Worm (Caenorhabditis elegans) whole organism, young adult: ENCODE data around the gene doxa-1.
A peak's percentile ranks its signal among the peaks of the same experiment; 100 is the strongest.

Source experiments
- B0336.3 ChIP-seq: fragments of 200-800 bp; sonication (Bioruptor generic); IDR thresholded peaks from 2 replicates; pipeline ENCODE4 v1.3.6; 2022; ENCODE audit warnings: missing genetic modification characterization, missing compliant biosample characterization
- D2030.7 ChIP-seq: fragments of 200-800 bp; sonication (Bioruptor generic); IDR thresholded peaks from 2 replicates; pipeline ENCODE4 v1.3.6; 2022; ENCODE audit warnings: missing genetic modification reagents, missing genetic modification characterization, missing compliant biosample characterization
- F10E7.11 ChIP-seq: sonication (generic microtip); optimal IDR thresholded peaks from 2 replicates; lab custom pipeline; 2017; ENCODE audit warnings: mild to moderate bottlenecking, missing genetic modification characterization, moderate library complexity, missing compliant biosample characterization
- F33H1.4 ChIP-seq: fragments of 200-800 bp; sonication (Bioruptor generic); IDR thresholded peaks from 2 replicates; pipeline ENCODE4 v1.3.6; 2022; ENCODE audit warnings: missing genetic modification reagents, missing genetic modification characterization, missing compliant biosample characterization
- F39B2.1 ChIP-seq: fragments of 200-800 bp; sonication (Bioruptor generic); IDR thresholded peaks from 2 replicates; pipeline ENCODE4 v1.3.6; 2022; ENCODE audit warnings: missing genetic modification reagents, missing genetic modification characterization, missing compliant biosample characterization
- F49E8.2 ChIP-seq: sonication (generic microtip); optimal IDR thresholded peaks from 3 replicates; lab custom pipeline; 2017; ENCODE audit warnings: missing genetic modification characterization, mild to moderate bottlenecking, missing compliant biosample characterization, antibody characterized with exemption, moderate library complexity; ENCODE audit not compliant: insufficient read depth
- F52B5.7 ChIP-seq: sonication (generic microtip); optimal IDR thresholded peaks from 2 replicates; lab custom pipeline; 2016; ENCODE audit warnings: mild to moderate bottlenecking, missing genetic modification characterization, missing compliant biosample characterization
- Y95B8A.8 ChIP-seq: fragments of 200-800 bp; sonication (Bioruptor generic); IDR thresholded peaks from 2 replicates; pipeline ENCODE4 v1.3.6; 2022; ENCODE audit warnings: missing genetic modification reagents, missing genetic modification characterization, missing compliant biosample characterization
- akir-1 ChIP-seq: fragments of 200-800 bp; sonication (Bioruptor generic); optimal IDR thresholded peaks from 2 replicates; lab custom pipeline; 2018; ENCODE audit warnings: mild to moderate bottlenecking, missing genetic modification characterization, moderate library complexity, missing compliant biosample characterization
- atf-7 ChIP-seq: sonication (generic microtip); optimal IDR thresholded peaks from 2 replicates; lab custom pipeline; 2017; ENCODE audit warnings: mild to moderate bottlenecking, missing genetic modification characterization, missing compliant biosample characterization
- attf-3 ChIP-seq: fragments of 200-800 bp; sonication (Bioruptor generic); conservative IDR thresholded peaks from 2 replicates; pipeline ENCODE4 v1.3.6; 2022; ENCODE audit warnings: missing genetic modification reagents, missing genetic modification characterization, missing compliant biosample characterization
- attf-5 ChIP-seq: fragments of 200-800 bp; sonication (Bioruptor generic); optimal IDR thresholded peaks from 2 replicates; lab custom pipeline; 2018; ENCODE audit warnings: mild to moderate bottlenecking, missing genetic modification characterization, missing compliant biosample characterization
- bed-1 ChIP-seq: fragments of 200-800 bp; sonication (Bioruptor generic); IDR thresholded peaks from 2 replicates; pipeline ENCODE4 v1.3.6; 2022; ENCODE audit warnings: missing genetic modification reagents, missing genetic modification characterization, missing compliant biosample characterization
- bed-2 ChIP-seq: fragments of 200-800 bp; sonication (Bioruptor generic); IDR thresholded peaks from 2 replicates; pipeline ENCODE4 v1.3.6; 2022; ENCODE audit warnings: missing genetic modification reagents, missing genetic modification characterization, missing compliant biosample characterization
- ccch-3 ChIP-seq: fragments of 200-800 bp; sonication (Bioruptor generic); optimal IDR thresholded peaks from 2 replicates; lab custom pipeline; 2018; ENCODE audit warnings: mild to moderate bottlenecking, missing genetic modification characterization, missing compliant biosample characterization
- cebp-2 ChIP-seq: fragments of 200-800 bp; sonication (Bioruptor generic); IDR thresholded peaks from 2 replicates; pipeline ENCODE4 v1.3.6; 2022; ENCODE audit warnings: missing genetic modification characterization, missing compliant biosample characterization
- ceh-27 ChIP-seq: fragments of 200-800 bp; sonication (Bioruptor generic); optimal IDR thresholded peaks from 2 replicates; lab custom pipeline; 2018; ENCODE audit warnings: mild to moderate bottlenecking, missing genetic modification characterization, moderate library complexity, missing compliant biosample characterization
- chd-7 ChIP-seq: sonication (generic microtip); optimal IDR thresholded peaks from 2 replicates; lab custom pipeline; 2016; ENCODE audit warnings: mild to moderate bottlenecking, missing genetic modification characterization, moderate library complexity, missing compliant biosample characterization
- dpff-1 ChIP-seq: sonication (generic microtip); optimal IDR thresholded peaks from 2 replicates; lab custom pipeline; 2017; ENCODE audit warnings: mild to moderate bottlenecking, missing genetic modification characterization, missing compliant biosample characterization
- egl-18 ChIP-seq: fragments of 200-800 bp; sonication (Bioruptor generic); IDR thresholded peaks from 2 replicates; pipeline ENCODE4 v1.3.6; 2022; ENCODE audit warnings: missing genetic modification reagents, missing genetic modification characterization, missing compliant biosample characterization
- egl-44 ChIP-seq: fragments of 200-800 bp; sonication (Bioruptor generic); IDR thresholded peaks from 2 replicates; pipeline ENCODE4 v1.3.6; 2022; ENCODE audit warnings: missing genetic modification reagents, missing genetic modification characterization, missing compliant biosample characterization
- him-1 ChIP-seq: sonication (generic microtip); optimal IDR thresholded peaks from 2 replicates; lab custom pipeline; 2016; ENCODE audit warnings: missing genotype, missing genetic modification reagents, missing genetic modification characterization, missing compliant biosample characterization
- hlh-26 ChIP-seq: fragments of 200-800 bp; sonication (Bioruptor generic); conservative IDR thresholded peaks from 2 replicates; pipeline ENCODE4 v1.3.6; 2022; ENCODE audit warnings: missing genetic modification reagents, missing genetic modification characterization, missing compliant biosample characterization
- hmg-1.2 ChIP-seq: fragments of 200-800 bp; sonication (Bioruptor generic); IDR thresholded peaks from 2 replicates; pipeline ENCODE4 v1.3.6; 2022; ENCODE audit warnings: missing genetic modification reagents, missing genetic modification characterization, missing compliant biosample characterization
- let-607 ChIP-seq, 2 experiments: fragments of 200-800 bp in 1 of 2; sonication (Bioruptor generic) in 1 of 2; sonication (generic microtip) in 1 of 2; optimal IDR thresholded peaks; 2 replicates each; lab custom pipeline; 2016 to 2018; ENCODE audit warnings: mild to moderate bottlenecking in 2 of 2, missing compliant biosample characterization in 2 of 2, missing genetic modification characterization in 2 of 2, moderate library complexity in 2 of 2, missing genotype in 1 of 2
- lin-35 ChIP-seq, 3 experiments: fragments of 150-350 bp in 2 of 3; sonication (generic microtip) in 1 of 3; optimal IDR thresholded peaks; 2 replicates each; lab custom pipeline; 2014 to 2018; ENCODE audit warnings: missing biosample characterization in 3 of 3, missing genetic modification characterization in 3 of 3, missing genetic modification reagents in 3 of 3
- lir-1 ChIP-seq: fragments of 200-800 bp; sonication (Bioruptor generic); conservative IDR thresholded peaks from 2 replicates; pipeline ENCODE4 v1.3.6; 2022; ENCODE audit warnings: missing genetic modification reagents, missing genetic modification characterization, missing compliant biosample characterization
- lsl-1 ChIP-seq: fragments of 200-800 bp; sonication (Bioruptor generic); optimal IDR thresholded peaks from 2 replicates; lab custom pipeline; 2018; ENCODE audit warnings: mild to moderate bottlenecking, missing genetic modification characterization, moderate library complexity, missing compliant biosample characterization
- mel-28 ChIP-seq: sonication (generic microtip); optimal IDR thresholded peaks from 2 replicates; lab custom pipeline; 2016; ENCODE audit warnings: borderline replicate concordance, mild to moderate bottlenecking, missing genetic modification characterization, missing compliant biosample characterization
- mes-4 ChIP-seq: sonication (generic microtip); optimal IDR thresholded peaks from 2 replicates; lab custom pipeline; 2016; ENCODE audit warnings: missing genotype, missing genetic modification characterization, missing compliant biosample characterization
- pbrm-1 ChIP-seq: fragments of 200-800 bp; sonication (Bioruptor generic); IDR thresholded peaks from 2 replicates; pipeline ENCODE4 v1.3.6; 2022; ENCODE audit warnings: missing genetic modification reagents, missing genetic modification characterization, missing compliant biosample characterization
- pha-4 ChIP-seq: fragments of 150-350 bp; sonication (generic microtip); optimal IDR thresholded peaks from 2 replicates; lab custom pipeline; 2014; ENCODE audit warnings: missing biosample characterization, missing genetic modification reagents, missing genetic modification characterization
- rcor-1 ChIP-seq: fragments of 200-800 bp; sonication (Bioruptor generic); IDR thresholded peaks from 2 replicates; pipeline ENCODE4 v1.3.6; 2022; ENCODE audit warnings: missing genetic modification reagents, missing genetic modification characterization, missing compliant biosample characterization
- repo-1 ChIP-seq: sonication (generic microtip); optimal IDR thresholded peaks from 2 replicates; lab custom pipeline; 2017; ENCODE audit warnings: mild to moderate bottlenecking, missing genetic modification characterization, missing compliant biosample characterization
- rpc-1 ChIP-seq, 2 experiments: fragments of 150-350 bp in 1 of 2; sonication (generic microtip) in 1 of 2; optimal IDR thresholded peaks; 2 replicates each; lab custom pipeline; 2014 to 2018; ENCODE audit warnings: missing biosample characterization in 1 of 2, missing genetic modification characterization in 1 of 2, missing genetic modification reagents in 1 of 2, missing genotype in 1 of 2
- sdz-38 ChIP-seq: sonication (generic microtip); optimal IDR thresholded peaks from 2 replicates; lab custom pipeline; 2016; ENCODE audit warnings: missing genotype, missing genetic modification characterization, missing compliant biosample characterization
- sea-2 ChIP-seq: fragments of 200-800 bp; sonication (Bioruptor generic); IDR thresholded peaks from 2 replicates; pipeline ENCODE4 v1.3.6; 2022; ENCODE audit warnings: missing genetic modification characterization, missing compliant biosample characterization
- snpc-1.1 ChIP-seq: sonication (generic microtip); optimal IDR thresholded peaks from 2 replicates; lab custom pipeline; 2017; ENCODE audit warnings: missing genetic modification characterization, mild to moderate bottlenecking, missing compliant biosample characterization, antibody characterized with exemption, moderate library complexity, missing genotype, missing genetic modification reagents; ENCODE audit not compliant: insufficient read depth
- snpc-3.4 ChIP-seq: sonication (generic microtip); optimal IDR thresholded peaks from 2 replicates; lab custom pipeline; 2017; ENCODE audit warnings: missing genetic modification characterization, mild to moderate bottlenecking, missing compliant biosample characterization, antibody characterized with exemption, moderate library complexity, missing genotype, missing genetic modification reagents
- somi-1 ChIP-seq: fragments of 200-800 bp; sonication (Bioruptor generic); optimal IDR thresholded peaks from 2 replicates; lab custom pipeline; 2018; ENCODE audit warnings: mild to moderate bottlenecking, missing genetic modification characterization, missing compliant biosample characterization
- tbx-9 ChIP-seq: sonication (generic microtip); optimal IDR thresholded peaks from 2 replicates; lab custom pipeline; 2016; ENCODE audit warnings: borderline replicate concordance, missing genetic modification characterization, inconsistent platforms, missing compliant biosample characterization
- ztf-3 ChIP-seq: fragments of 200-800 bp; sonication (Bioruptor generic); optimal IDR thresholded peaks from 2 replicates; lab custom pipeline; 2018; ENCODE audit warnings: mild to moderate bottlenecking, missing genetic modification characterization, missing compliant biosample characterization

Gene doxa-1

DNA sequence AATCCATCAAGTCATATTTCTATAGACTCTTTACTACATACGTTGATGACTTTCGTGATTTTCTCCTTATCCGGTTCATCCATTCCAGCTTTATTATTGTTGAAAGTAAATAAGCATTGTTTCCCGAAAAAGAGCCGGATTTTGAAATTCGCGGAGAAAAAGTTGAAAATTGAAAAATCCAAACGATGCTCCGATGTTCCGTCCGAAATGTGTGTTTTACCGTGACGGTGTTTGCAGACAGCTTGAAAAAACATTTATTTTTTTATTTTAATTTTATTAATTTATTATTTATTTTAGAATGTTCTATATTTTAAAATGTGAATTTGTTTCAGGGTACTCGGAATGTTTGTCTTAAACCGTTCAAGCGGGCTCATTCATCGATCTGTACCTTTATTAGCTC lies 49.9 kb downstream of the doxa-1 start, which contains the start of gene dnj-10 (continued):
- TF ChIP-seq F52B5.7 (tag; lab: Kevin White, UChicago) (no peak), bed-1 (GFP tag; lab: Robert Waterston, UW) (no peak), attf-3 (GFP tag; lab: Robert Waterston, UW) (peak; percentile 88), ccch-3 (GFP tag; lab: Kevin White, UChicago) (no peak), mel-28 (tag; lab: Kevin White, UChicago) (no peak), atf-7 (tag; lab: Kevin White, UChicago) (no peak), hlh-26 (no peak), bed-2 (GFP tag; lab: Robert Waterston, UW) (no peak), hmg-1.2 (0 out of 2 replicates have a peak, but pooled peaks have one; percentile 31), let-607 (tag; optimal IDR thresholded peaks at IDR 0.05; lab: Kevin White, UChicago) (no peak), pha-4 (tag; lab: Kevin White, UChicago) (no peak), sdz-38 (no peak), tbx-9 (tag; lab: Kevin White, UChicago) (no peak), sea-2 (GFP tag; lab: Robert Waterston, UW) (no peak), Y95B8A.8 (GFP tag; lab: Robert Waterston, UW) (no peak), rpc-1 (optimal IDR thresholded peaks at IDR 0.05; lab: Kevin White, UChicago) (no peak), rpc-1 (tag; optimal IDR thresholded peaks at IDR 0.05; lab: Kevin White, UChicago) (no peak), B0336.3 (GFP tag; lab: Robert Waterston, UW) (no peak; the same call in 1 of the 2 replicates), dpff-1 (tag; lab: Kevin White, UChicago) (no peak), attf-5 (peak; percentile 61), ztf-3 (GFP tag; lab: Kevin White, UChicago) (no peak), lin-35 (GFP tag; optimal IDR thresholded peaks at IDR 0.05; lab: Kevin White, UChicago) (peak in 1 of 3 experiments; percentile 79), snpc-1.1 (no peak), akir-1 (GFP tag; lab: Kevin White, UChicago) (no peak), pbrm-1 (GFP tag; lab: Robert Waterston, UW) (0 out of 2 replicates have a peak, but pooled peaks have one; percentile 37), egl-18 (GFP tag; lab: Robert Waterston, UW) (no peak), him-1 (no peak), F39B2.1 (GFP tag; lab: Robert Waterston, UW) (no peak), ceh-27 (GFP tag; lab: Kevin White, UChicago) (no peak), lir-1 (GFP tag; lab: Robert Waterston, UW) (no peak), F33H1.4 (GFP tag; lab: Robert Waterston, UW) (peak; percentile 20; the same call in 1 of the 2 replicates), snpc-3.4 (tag; lab: Kevin White, UChicago) (peak; percentile 28), F10E7.11 (tag; lab: Kevin White, UChicago) (no peak), egl-44 (GFP tag; lab: Robert Waterston, UW) (no peak), rcor-1 (no peak), mes-4 (tag; lab: Kevin White, UChicago) (no peak), chd-7 (tag; lab: Kevin White, UChicago) (no peak), D2030.7 (no peak), repo-1 (tag; lab: Kevin White, UChicago) (no peak), lsl-1 (GFP tag; lab: Kevin White, UChicago) (no peak), somi-1 (GFP tag; lab: Kevin White, UChicago) (no peak), F49E8.2 (no peak), cebp-2 (GFP tag; lab: Robert Waterston, UW) (no peak)
